Fruit fly (Drosophila melanogaster) whole organism, embryonic: ENCODE results near the gene gl.
A peak's percentile ranks its signal among the peaks of the same experiment; 100 is the strongest.

Experiments used
- Awh ChIP-seq: fragments of 200-800 bp; sonication (Bioruptor generic); IDR thresholded peaks from 2 replicates; pipeline ENCODE4, ENCODE4 v1.3.6; 2022; ENCODE audit warnings: missing biosample characterization, missing genetic modification characterization
- B-H1 ChIP-seq: fragments of 200-800 bp; sonication (Bioruptor generic); IDR thresholded peaks from 3 replicates; pipeline ENCODE4 v1.3.6; 2022; ENCODE audit warnings: missing biosample characterization, missing genetic modification characterization
- CG11696 ChIP-seq: fragments of 200-800 bp; sonication (Bioruptor generic); IDR thresholded peaks from 2 replicates; pipeline ENCODE4 v1.3.6; 2022; ENCODE audit warnings: missing biosample characterization, missing genetic modification characterization
- CG14710 ChIP-seq: fragments of 200-800 bp; sonication (Bioruptor generic); optimal IDR thresholded peaks from 3 replicates; lab custom pipeline; 2019; ENCODE audit warnings: missing biosample characterization, mild to moderate bottlenecking, missing genetic modification characterization, moderate library complexity
- CG17328 ChIP-seq: fragments of 200-800 bp; sonication (Bioruptor generic); IDR thresholded peaks from 2 replicates; pipeline ENCODE4 v1.3.6; 2022; ENCODE audit warnings: missing biosample characterization, missing genetic modification characterization
- CG17568 ChIP-seq: fragments of 200-800 bp; sonication (Bioruptor generic); optimal IDR thresholded peaks from 2 replicates; lab custom pipeline; 2018; ENCODE audit warnings: missing biosample characterization, mild to moderate bottlenecking, missing genetic modification characterization, moderate library complexity
- CG2712 ChIP-seq: fragments of 200-800 bp; optimal IDR thresholded peaks from 3 replicates; lab custom pipeline; 2019; ENCODE audit warnings: missing biosample characterization, mild to moderate bottlenecking, missing genetic modification characterization, moderate library complexity
- CG3163 ChIP-seq: fragments of 200-800 bp; sonication (Bioruptor generic); optimal IDR thresholded peaks from 3 replicates; lab custom pipeline; 2016; ENCODE audit warnings: missing biosample characterization, missing genetic modification characterization
- CG32772 ChIP-seq: fragments of 200-800 bp; sonication (Bioruptor generic); IDR thresholded peaks from 2 replicates; pipeline ENCODE4 v1.3.6; 2022; ENCODE audit warnings: missing biosample characterization, missing genetic modification characterization
- CG33213 ChIP-seq: fragments of 200-800 bp; sonication (Bioruptor generic); optimal IDR thresholded peaks from 3 replicates; lab custom pipeline; 2016; ENCODE audit warnings: missing biosample characterization, missing genetic modification characterization
- CG4707 ChIP-seq: fragments of 200-800 bp; sonication (Bioruptor generic); optimal IDR thresholded peaks from 2 replicates; lab custom pipeline; 2018; ENCODE audit warnings: missing biosample characterization, mild to moderate bottlenecking, missing genetic modification characterization, moderate library complexity
- CG6813 ChIP-seq: fragments of 200-800 bp; sonication (Bioruptor generic); optimal IDR thresholded peaks from 2 replicates; lab custom pipeline; 2017; ENCODE audit warnings: missing biosample characterization, missing genetic modification characterization, mild to moderate bottlenecking, moderate library complexity, missing genetic modification reagents
- CG7556 ChIP-seq: fragments of 200-800 bp; sonication (Bioruptor generic); optimal IDR thresholded peaks from 2 replicates; lab custom pipeline; 2017; ENCODE audit warnings: missing biosample characterization, mild to moderate bottlenecking, missing genetic modification characterization
- CG9215 ChIP-seq: fragments of 200-800 bp; sonication (Bioruptor generic); IDR thresholded peaks from 2 replicates; pipeline ENCODE4 v1.3.6; 2022; ENCODE audit warnings: missing biosample characterization, missing genetic modification characterization
- CG9932 ChIP-seq: fragments of 200-800 bp; sonication (Bioruptor generic); IDR thresholded peaks from 2 replicates; pipeline ENCODE4 v1.3.6; 2022; ENCODE audit warnings: missing biosample characterization, missing genetic modification characterization
- Dip3 ChIP-seq: fragments of 200-800 bp; sonication (Bioruptor generic); optimal IDR thresholded peaks from 3 replicates; lab custom pipeline; 2016; ENCODE audit warnings: missing biosample characterization, missing genetic modification characterization
- Fer2 ChIP-seq: fragments of 200-800 bp; sonication (Bioruptor generic); optimal IDR thresholded peaks from 2 replicates; lab custom pipeline; 2018; ENCODE audit warnings: missing biosample characterization, mild to moderate bottlenecking, missing genetic modification characterization, moderate library complexity
- Gsc ChIP-seq: fragments of 200-800 bp; sonication (Bioruptor generic); IDR thresholded peaks from 2 replicates; pipeline ENCODE4 v1.3.6; 2022; ENCODE audit warnings: missing biosample characterization, missing genetic modification characterization
- H15 ChIP-seq: fragments of 200-800 bp; sonication (Bioruptor generic); IDR thresholded peaks from 3 replicates; pipeline ENCODE4 v1.3.6; 2022; ENCODE audit warnings: missing biosample characterization, missing genetic modification characterization
- Hr3 ChIP-seq: fragments of 200-800 bp; sonication (Bioruptor generic); optimal IDR thresholded peaks from 3 replicates; lab custom pipeline; 2016; ENCODE audit warnings: missing biosample characterization, missing genetic modification characterization
- Hr51 ChIP-seq, 2 experiments: fragments of 200-800 bp; sonication (Bioruptor generic); optimal IDR thresholded peaks; 2 replicates in 1 of 2; 3 replicates in 1 of 2; lab custom pipeline; 2016 to 2018; ENCODE audit warnings: missing biosample characterization in 2 of 2, missing genetic modification characterization in 2 of 2, mild to moderate bottlenecking in 1 of 2, moderate library complexity in 1 of 2
- Ravus ChIP-seq: fragments of 200-800 bp; sonication (Bioruptor generic); IDR thresholded peaks from 2 replicates; pipeline ENCODE4 v1.3.6; 2022; ENCODE audit warnings: missing biosample characterization, missing genetic modification characterization
- Side ChIP-seq: fragments of 200-800 bp; sonication (Bioruptor generic); optimal IDR thresholded peaks from 2 replicates; lab custom pipeline; 2016; ENCODE audit warnings: missing biosample characterization, missing genetic modification characterization
- TFAM ChIP-seq: fragments of 200-800 bp; sonication (Bioruptor generic); optimal IDR thresholded peaks from 2 replicates; lab custom pipeline; 2017; ENCODE audit warnings: missing biosample characterization, missing genetic modification characterization, inconsistent platforms
- amos ChIP-seq: fragments of 200-800 bp; sonication (Bioruptor generic); IDR thresholded peaks from 2 replicates; pipeline ENCODE4 v1.3.6; 2022; ENCODE audit warnings: missing biosample characterization, missing genetic modification characterization; ENCODE audit not compliant: partially characterized antibody
- aop ChIP-seq: fragments of 200-800 bp; sonication (Bioruptor generic); IDR thresholded peaks from 2 replicates; pipeline ENCODE4 v1.3.6; 2022; ENCODE audit warnings: missing biosample characterization, missing genetic modification characterization
- bigmax ChIP-seq: fragments of 200-800 bp; sonication (Bioruptor generic); optimal IDR thresholded peaks from 2 replicates; lab custom pipeline; 2018; ENCODE audit warnings: missing biosample characterization, mild to moderate bottlenecking, missing genetic modification characterization
- chif ChIP-seq, 2 experiments: fragments of 200-800 bp; sonication (Bioruptor generic); optimal IDR thresholded peaks; 3 replicates each; lab custom pipeline; 2016; ENCODE audit warnings: missing biosample characterization in 2 of 2, missing genetic modification characterization in 2 of 2
- corto ChIP-seq: fragments of 200-800 bp; sonication (Bioruptor generic); optimal IDR thresholded peaks from 2 replicates; lab custom pipeline; 2016; ENCODE audit warnings: missing biosample characterization, mild to moderate bottlenecking, missing genetic modification characterization, moderate library complexity
- dpn ChIP-seq, 2 experiments: fragments of 200-800 bp; sonication (Bioruptor generic); optimal IDR thresholded peaks; 3 replicates each; lab custom pipeline; 2016; ENCODE audit warnings: missing biosample characterization in 2 of 2, missing genetic modification characterization in 2 of 2
- en ChIP-seq: fragments of 200-800 bp; sonication (Bioruptor generic); optimal IDR thresholded peaks from 2 replicates; lab custom pipeline; 2016; ENCODE audit warnings: missing biosample characterization, missing genetic modification characterization
- gcm2 ChIP-seq: fragments of 200-800 bp; sonication (Bioruptor generic); optimal IDR thresholded peaks from 2 replicates; lab custom pipeline; 2016; ENCODE audit warnings: missing biosample characterization, missing genetic modification characterization
- grau ChIP-seq: fragments of 200-800 bp; optimal IDR thresholded peaks from 3 replicates; lab custom pipeline; 2019; ENCODE audit warnings: missing biosample characterization, mild to moderate bottlenecking, missing genetic modification characterization, moderate library complexity
- her ChIP-seq: fragments of 200-800 bp; sonication (Bioruptor generic); optimal IDR thresholded peaks from 2 replicates; lab custom pipeline; 2016; ENCODE audit warnings: missing biosample characterization, missing genetic modification characterization
- jing ChIP-seq: fragments of 200-800 bp; sonication (Bioruptor generic); optimal IDR thresholded peaks from 2 replicates; lab custom pipeline; 2018; ENCODE audit warnings: missing biosample characterization, mild to moderate bottlenecking, missing genetic modification characterization
- kay ChIP-seq: fragments of 200-800 bp; sonication (Bioruptor generic); optimal IDR thresholded peaks from 2 replicates; lab custom pipeline; 2016; ENCODE audit warnings: missing biosample characterization, missing genetic modification characterization
- lmd ChIP-seq: fragments of 200-800 bp; sonication (Bioruptor generic); IDR thresholded peaks from 2 replicates; pipeline ENCODE4 v1.3.6; 2022; ENCODE audit warnings: missing biosample characterization, missing genetic modification characterization
- nerfin-2 ChIP-seq: fragments of 200-800 bp; sonication (Bioruptor generic); IDR thresholded peaks from 2 replicates; pipeline ENCODE4 v1.3.6; 2022; ENCODE audit warnings: missing biosample characterization, missing genetic modification characterization; ENCODE audit not compliant: partially characterized antibody
- oc ChIP-seq: fragments of 200-800 bp; sonication (Bioruptor generic); optimal IDR thresholded peaks from 2 replicates; lab custom pipeline; 2018; ENCODE audit warnings: missing biosample characterization, mild to moderate bottlenecking, missing genetic modification characterization, moderate library complexity
- odd ChIP-seq: fragments of 200-800 bp; sonication (Bioruptor generic); optimal IDR thresholded peaks from 2 replicates; lab custom pipeline; 2017; ENCODE audit warnings: missing biosample characterization, mild to moderate bottlenecking, missing genetic modification characterization
- onecut ChIP-seq: fragments of 200-800 bp; sonication (Bioruptor generic); IDR thresholded peaks from 2 replicates; pipeline ENCODE4 v1.3.6; 2022; ENCODE audit warnings: missing biosample characterization, missing genetic modification characterization
- repo ChIP-seq: fragments of 200-800 bp; sonication (Bioruptor generic); optimal IDR thresholded peaks from 2 replicates; lab custom pipeline; 2016; ENCODE audit warnings: missing biosample characterization, missing genetic modification characterization
- sens ChIP-seq: fragments of 200-800 bp; sonication (Bioruptor generic); peaks from one replicate; lab custom pipeline; 2016; ENCODE audit warnings: missing biosample characterization, missing genetic modification characterization
- sens-2 ChIP-seq: fragments of 200-800 bp; sonication (Bioruptor generic); IDR thresholded peaks from 2 replicates; pipeline ENCODE4 v1.3.6; 2022; ENCODE audit warnings: missing biosample characterization, missing genetic modification characterization
- slbo ChIP-seq: fragments of 200-800 bp; sonication (Bioruptor generic); IDR thresholded peaks from 2 replicates; pipeline ENCODE4 v1.3.6; 2022; ENCODE audit warnings: missing biosample characterization, missing genetic modification characterization
- sob ChIP-seq: fragments of 200-800 bp; sonication (Bioruptor generic); IDR thresholded peaks from 2 replicates; pipeline ENCODE4 v1.3.6; 2022; ENCODE audit warnings: missing biosample characterization, missing genetic modification characterization
- tin ChIP-seq: fragments of 200-800 bp; sonication (Bioruptor generic); optimal IDR thresholded peaks from 3 replicates; lab custom pipeline; 2016; ENCODE audit warnings: missing biosample characterization, missing genetic modification characterization
- tup ChIP-seq: fragments of 200-800 bp; sonication (Bioruptor generic); optimal IDR thresholded peaks from 2 replicates; lab custom pipeline; 2016; ENCODE audit warnings: missing biosample characterization, mild to moderate bottlenecking, missing genetic modification characterization, moderate library complexity
- usp ChIP-seq: fragments of >200 bp; optimal IDR thresholded peaks from 2 replicates; lab custom pipeline; 2017; ENCODE audit warnings: missing biosample characterization, missing genetic modification characterization
- zfh1 ChIP-seq: fragments of 200-800 bp; sonication (Bioruptor generic); IDR thresholded peaks from 3 replicates; pipeline ENCODE4 v1.3.6; 2022; ENCODE audit warnings: missing biosample characterization, missing genetic modification characterization

Gene gl

DNA sequence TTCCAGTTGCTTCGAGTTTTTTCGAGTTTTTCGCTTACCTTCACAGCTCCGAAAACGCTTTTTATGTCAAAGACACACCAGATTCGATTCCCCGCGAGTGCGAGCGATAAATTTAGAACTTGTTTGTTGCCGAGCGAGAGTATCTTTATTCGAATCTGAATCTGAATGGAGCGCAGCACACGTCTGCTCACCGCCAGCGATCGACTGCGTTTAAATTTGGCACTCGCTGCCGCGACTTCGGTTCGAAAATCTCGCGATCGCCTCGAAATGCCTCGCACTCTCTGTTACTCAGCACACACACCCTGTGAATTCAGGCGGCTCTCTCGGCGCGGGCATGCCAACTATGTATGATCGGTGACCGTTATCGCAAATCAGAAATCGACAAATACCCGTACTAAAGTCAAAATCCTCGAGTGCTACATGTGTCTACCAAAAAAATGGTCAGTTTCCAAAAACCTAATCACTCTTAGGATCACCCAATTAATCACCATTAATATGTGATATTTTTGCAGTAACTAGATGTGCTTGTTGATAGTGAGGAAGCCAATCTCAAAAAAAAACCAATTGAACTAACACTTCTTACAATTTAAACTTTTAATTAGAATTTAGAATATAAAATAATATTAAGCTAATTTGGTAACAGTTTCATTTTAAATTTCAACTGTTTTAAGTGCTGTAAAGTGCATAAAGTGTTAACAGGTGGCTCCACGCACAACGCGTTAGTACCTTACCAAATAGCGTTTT lies 26.6 kb upstream of the gl start, which contains the start of gene Vha100-2 (continued):
- TF ChIP-seq en (GFP tag; lab: Kevin White, UChicago) = no peak
- no peak for TF ChIP-seq TFAM (GFP tag; lab: Kevin White, UChicago)
- TF ChIP-seq lmd (GFP tag; lab: Robert Waterston, UW) = no peak; the same call in 1 of the 2 replicates
- TF ChIP-seq Side (GFP tag; lab: Kevin White, UChicago) = peak; percentile 13
- no peak for TF ChIP-seq CG17328 (GFP tag; lab: Robert Waterston, UW)
- peak; percentile 49; the same call in 1 of the 2 replicates for TF ChIP-seq Awh (GFP tag; lab: Robert Waterston, UW)
- peak; percentile 43 for TF ChIP-seq sob (GFP tag; lab: Robert Waterston, UW)
- TF ChIP-seq CG9932 = peak; percentile 60
- no peak for TF ChIP-seq Dip3 (GFP tag; lab: Kevin White, UChicago)
- TF ChIP-seq CG9215 (GFP tag; lab: Robert Waterston, UW) = peak; percentile 34; the same call in 1 of the 2 replicates
- 0 out of 2 replicates have a peak, but pooled peaks have one; percentile 12 for TF ChIP-seq aop (GFP tag; lab: Robert Waterston, UW)
- peak; percentile 3 for TF ChIP-seq bigmax
- no peak for TF ChIP-seq tup (GFP tag; lab: Kevin White, UChicago)
- TF ChIP-seq CG32772 (GFP tag; lab: Robert Waterston, UW) = 0 out of 2 replicates have a peak, but pooled peaks have one; percentile 14
- TF ChIP-seq corto (GFP tag; lab: Kevin White, UChicago) = peak; percentile 14
- TF ChIP-seq CG2712 (tag; lab: Kevin White, UChicago) = no peak
- TF ChIP-seq sens-2 = 0 out of 2 replicates have a peak, but pooled peaks have one; percentile 14
- no peak for TF ChIP-seq CG7556
- TF ChIP-seq usp (GFP tag; lab: Kevin White, UChicago) = no peak
- peak; percentile 37 for TF ChIP-seq kay
- TF ChIP-seq onecut (GFP tag; lab: Robert Waterston, UW) = 0 out of 2 replicates have a peak, but pooled peaks have one; percentile 28
- TF ChIP-seq CG14710 (tag; lab: Kevin White, UChicago) = peak; percentile 54
- no peak for TF ChIP-seq H15 (GFP tag; lab: Robert Waterston, UW)
- TF ChIP-seq amos (GFP tag; lab: Robert Waterston, UW) = peak; percentile 51; the same call in 1 of the 2 replicates
- peak; percentile 70 for TF ChIP-seq slbo (GFP tag; lab: Robert Waterston, UW)
- no peak for TF ChIP-seq oc (tag; lab: Kevin White, UChicago)
- TF ChIP-seq CG3163 (GFP tag; lab: Kevin White, UChicago) = no peak
- no peak for TF ChIP-seq odd (GFP tag; lab: Kevin White, UChicago)
- TF ChIP-seq her (GFP tag; lab: Kevin White, UChicago) = peak; percentile 52
- no peak for TF ChIP-seq Fer2 (tag; lab: Kevin White, UChicago)
- TF ChIP-seq Gsc (GFP tag; lab: Robert Waterston, UW) = no peak
- no peak for TF ChIP-seq CG4707 (GFP tag; lab: Kevin White, UChicago)
- peak; percentile 27 for TF ChIP-seq grau (tag; lab: Kevin White, UChicago)
- TF ChIP-seq tin (GFP tag; lab: Kevin White, UChicago) = no peak
- no peak; the same call in 2 of the 3 replicates for TF ChIP-seq B-H1 (GFP tag; lab: Robert Waterston, UW)
- peak; percentile 23; the same call in 2 of the 3 replicates for TF ChIP-seq zfh1 (GFP tag; lab: Robert Waterston, UW)
- peak; percentile 48 for TF ChIP-seq CG6813 (GFP tag; lab: Kevin White, UChicago)
- TF ChIP-seq dpn (GFP tag; optimal IDR thresholded peaks at IDR 0.05; lab: Kevin White, UChicago) = peak; percentile 3 to 18
- no peak for TF ChIP-seq jing
- TF ChIP-seq CG33213 (GFP tag; lab: Kevin White, UChicago) = peak; percentile 20
- no peak for TF ChIP-seq Ravus
- TF ChIP-seq Hr3 = no peak
- TF ChIP-seq chif (GFP tag; optimal IDR thresholded peaks at IDR 0.05; lab: Kevin White, UChicago) = peak in 1 of 2 experiments; percentile 2
- no peak for TF ChIP-seq gcm2 (GFP tag; lab: Kevin White, UChicago)
- no peak for TF ChIP-seq repo (GFP tag; lab: Kevin White, UChicago)
- TF ChIP-seq sens = peak; percentile 74
- TF ChIP-seq Hr51 (GFP tag; optimal IDR thresholded peaks at IDR 0.05; lab: Kevin White, UChicago) = peak; percentile 27
- TF ChIP-seq nerfin-2 = no peak
- no peak for TF ChIP-seq CG17568
- no peak; the same call in 1 of the 2 replicates for TF ChIP-seq CG11696 (GFP tag; lab: Robert Waterston, UW)
